Worm (Caenorhabditis elegans) whole organism, L4/young adult: Measurements from ENCODE around the gene ZK1127.12.

Source experiments
- W03F9.2 ChIP-seq: fragments of 150-350 bp; optimal IDR thresholded peaks from 2 replicates; lab custom pipeline; 2014; ENCODE audit warnings: missing biosample characterization, missing genetic modification characterization
- dao-5 ChIP-seq: sonication (generic microtip); optimal IDR thresholded peaks from 2 replicates; lab custom pipeline; 2016; ENCODE audit warnings: missing genotype, missing genetic modification characterization, moderate library complexity, missing compliant biosample characterization
- him-1 ChIP-seq: sonication (generic microtip); optimal IDR thresholded peaks from 2 replicates; lab custom pipeline; 2016; ENCODE audit warnings: missing genotype, missing genetic modification reagents, missing genetic modification characterization, missing compliant biosample characterization

Gene ZK1127.12

DNA sequence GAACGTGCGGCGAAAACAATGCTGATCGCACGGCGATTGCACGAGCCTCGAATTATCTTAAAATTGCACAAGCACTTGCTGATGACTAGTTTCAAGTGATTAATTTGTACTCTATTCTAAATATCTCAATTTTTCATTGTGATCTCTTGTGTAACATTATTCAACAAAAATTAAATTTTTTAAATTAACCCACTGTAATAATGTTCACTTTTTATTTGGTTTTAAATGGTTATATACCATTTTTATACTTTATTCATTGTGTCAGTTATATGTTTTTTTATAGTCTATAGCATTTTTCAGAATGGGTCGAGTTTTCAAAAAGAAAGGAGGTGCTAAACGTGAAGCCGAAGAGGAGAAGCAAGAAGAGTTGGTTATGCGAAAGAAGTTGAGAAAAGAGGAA, 1.8 kb downstream of the ZK1127.12 start, which contains the start of gene ZK1127.4:
Gene ZK1127.4 (plus strand): TSS at position 301 of the 400 bp plus-strand sequence.
- TF ChIP-seq him-1 (tag; lab: Kevin White, UChicago), result no peak
- no peak for TF ChIP-seq W03F9.2
- no peak for TF ChIP-seq dao-5

ce11 chrII:7054987-7055386, 3.1 kb downstream of the ZK1127.12 start, which contains the start of gene ZK1127.3:
Gene ZK1127.3 (plus strand): TSS chrII:7055287.
- no peak for TF ChIP-seq dao-5
- TF ChIP-seq him-1 (tag; lab: Kevin White, UChicago), result no peak
- no peak for TF ChIP-seq W03F9.2

- TF ChIP-seq W03F9.2 (no peak), dao-5 (no peak), him-1 (tag; lab: Kevin White, UChicago) (no peak)
These were observed 4.5 kb downstream of the ZK1127.12 start for ce11 chrII:7056328-7056727.

- TF ChIP-seq W03F9.2, result no peak
- no peak for TF ChIP-seq dao-5
- no peak for TF ChIP-seq him-1 (tag; lab: Kevin White, UChicago)
These were observed 6.0 kb downstream of the ZK1127.12 start, which contains the start of gene cth-2 for ce11 chrII:7057860-7058259. Gene cth-2 (minus strand): TSS chrII:7057960.

DNA sequence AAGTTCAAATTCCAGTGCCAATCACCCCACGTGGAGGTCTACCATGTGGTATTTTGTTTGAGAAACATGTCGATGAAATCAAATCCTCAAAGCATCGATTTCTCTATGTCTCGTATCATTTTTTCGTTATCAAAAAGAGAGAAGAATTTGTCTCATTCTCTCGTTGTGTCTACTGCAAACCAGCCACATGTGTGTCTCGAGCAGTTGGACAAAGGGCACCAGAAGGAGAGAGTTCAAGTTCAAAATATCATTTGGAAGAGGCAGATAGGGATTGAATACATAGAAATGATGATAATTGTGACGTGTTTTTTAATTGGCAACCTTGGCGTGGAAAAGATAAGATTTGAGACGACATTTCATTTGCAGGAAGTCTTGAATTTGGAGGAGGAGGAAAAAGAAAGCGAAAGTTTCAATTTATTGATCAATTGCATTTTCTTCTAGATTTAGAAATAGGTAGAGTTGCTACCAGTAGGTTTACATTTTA, 7.4 kb downstream of the ZK1127.12 start:
- no peak for TF ChIP-seq him-1 (tag; lab: Kevin White, UChicago)
- peak; percentile 21 for TF ChIP-seq W03F9.2

- no peak for TF ChIP-seq W03F9.2
These were observed 8.3 kb downstream of the ZK1127.12 start for ce11 chrII:7060202-7060601.

ce11 chrII:7060791-7061190, 8.9 kb downstream of the ZK1127.12 start:
- TF ChIP-seq dao-5 (no peak), him-1 (tag; lab: Kevin White, UChicago) (no peak), W03F9.2 (no peak)

DNA sequence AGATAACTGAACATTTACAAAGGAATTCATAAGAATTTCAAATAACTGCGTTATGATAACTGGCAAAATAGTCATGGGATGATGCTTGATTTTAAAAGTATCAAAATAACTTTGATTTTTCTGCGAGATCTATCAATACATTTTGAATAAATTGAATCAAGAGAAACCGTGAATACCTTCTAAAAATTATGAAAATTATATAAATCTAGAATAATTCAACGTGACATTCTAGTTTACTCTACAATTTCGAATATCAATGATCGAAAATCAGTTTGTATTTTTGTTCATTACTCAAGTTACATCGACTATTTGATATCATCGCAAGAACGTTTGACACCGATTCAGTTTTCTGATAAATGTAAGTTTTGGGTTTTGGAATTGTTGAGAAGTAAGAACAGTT, 9.9 kb downstream of the ZK1127.12 start, which contains the start of gene acs-6:
Gene acs-6 (plus strand): TSS at position 301 of the 400 bp plus-strand sequence.
- TF ChIP-seq him-1 (tag; lab: Kevin White, UChicago) (no peak), W03F9.2 (no peak), dao-5 (no peak)

ce11 chrII:7065391-7065790, 13.5 kb downstream of the ZK1127.12 start, which contains the start of gene nos-2:
Gene nos-2 (plus strand): TSS chrII:7065618.
- TF ChIP-seq W03F9.2 (no peak), dao-5 (no peak), him-1 (tag; lab: Kevin White, UChicago) (no peak)

DNA sequence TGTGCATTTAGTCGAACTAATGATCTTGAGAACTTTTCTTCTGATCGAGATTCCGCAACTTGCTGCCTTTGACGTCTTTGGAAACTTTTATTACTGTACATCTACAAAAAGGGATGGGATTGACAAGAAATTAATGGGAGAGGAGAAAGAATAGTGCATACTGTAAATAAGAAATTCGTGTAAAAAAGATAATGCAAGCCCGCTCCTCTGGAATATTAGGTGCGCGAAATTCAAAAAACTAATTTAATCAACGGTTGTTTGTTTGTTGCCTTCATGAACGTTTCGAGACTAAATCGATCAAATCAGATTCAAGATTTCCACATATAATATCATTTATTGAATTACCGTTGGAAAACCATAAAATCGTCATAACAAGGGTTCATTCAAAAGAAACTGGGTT, 18.0 kb downstream of the ZK1127.12 start, which contains the start of gene him-14:
Gene him-14 (minus strand): TSS at position 101 of the 400 bp plus-strand sequence.
- TF ChIP-seq him-1 (tag; lab: Kevin White, UChicago) (no peak), W03F9.2 (no peak), dao-5 (no peak)

DNA sequence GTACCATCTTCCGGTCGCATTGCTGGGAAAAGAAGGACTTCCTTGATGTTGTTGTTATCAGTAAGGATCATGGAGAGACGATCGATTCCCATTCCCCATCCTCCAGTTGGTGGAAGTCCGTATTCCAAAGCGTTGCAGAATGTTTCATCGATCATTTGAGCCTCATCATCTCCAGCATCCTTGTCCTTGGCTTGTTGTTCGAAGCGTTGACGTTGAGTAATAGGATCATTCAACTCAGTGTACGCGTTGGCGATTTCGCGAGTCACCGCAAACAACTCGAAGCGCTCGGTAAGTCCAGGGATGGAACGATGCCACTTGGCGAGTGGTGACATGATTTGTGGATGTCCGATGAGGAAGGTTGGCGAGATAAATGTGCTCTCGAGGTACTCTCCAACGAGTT, 18.6 kb downstream of the ZK1127.12 start:
- TF ChIP-seq dao-5 (no peak), him-1 (tag; lab: Kevin White, UChicago) (no peak), W03F9.2 (no peak)

DNA sequence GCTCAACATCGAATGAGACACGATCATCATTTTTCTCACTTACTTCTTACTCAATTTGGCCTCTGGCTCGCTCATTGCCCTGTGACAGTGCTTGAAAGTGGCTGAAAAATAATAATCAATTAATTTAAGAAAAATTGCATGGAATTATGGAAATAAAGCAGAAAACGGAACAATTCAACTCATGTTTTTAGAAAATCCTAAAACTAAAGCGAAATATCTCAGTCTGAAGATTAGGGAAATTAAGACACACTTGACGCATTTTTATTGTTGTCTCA, 20.4 kb downstream of the ZK1127.12 start, which contains the start of gene kars-1:
Gene kars-1 (minus strand): TSS at position 101 of the 275 bp plus-strand sequence.
- TF ChIP-seq W03F9.2 (no peak), him-1 (tag; lab: Kevin White, UChicago) (no peak), dao-5 (no peak)

DNA sequence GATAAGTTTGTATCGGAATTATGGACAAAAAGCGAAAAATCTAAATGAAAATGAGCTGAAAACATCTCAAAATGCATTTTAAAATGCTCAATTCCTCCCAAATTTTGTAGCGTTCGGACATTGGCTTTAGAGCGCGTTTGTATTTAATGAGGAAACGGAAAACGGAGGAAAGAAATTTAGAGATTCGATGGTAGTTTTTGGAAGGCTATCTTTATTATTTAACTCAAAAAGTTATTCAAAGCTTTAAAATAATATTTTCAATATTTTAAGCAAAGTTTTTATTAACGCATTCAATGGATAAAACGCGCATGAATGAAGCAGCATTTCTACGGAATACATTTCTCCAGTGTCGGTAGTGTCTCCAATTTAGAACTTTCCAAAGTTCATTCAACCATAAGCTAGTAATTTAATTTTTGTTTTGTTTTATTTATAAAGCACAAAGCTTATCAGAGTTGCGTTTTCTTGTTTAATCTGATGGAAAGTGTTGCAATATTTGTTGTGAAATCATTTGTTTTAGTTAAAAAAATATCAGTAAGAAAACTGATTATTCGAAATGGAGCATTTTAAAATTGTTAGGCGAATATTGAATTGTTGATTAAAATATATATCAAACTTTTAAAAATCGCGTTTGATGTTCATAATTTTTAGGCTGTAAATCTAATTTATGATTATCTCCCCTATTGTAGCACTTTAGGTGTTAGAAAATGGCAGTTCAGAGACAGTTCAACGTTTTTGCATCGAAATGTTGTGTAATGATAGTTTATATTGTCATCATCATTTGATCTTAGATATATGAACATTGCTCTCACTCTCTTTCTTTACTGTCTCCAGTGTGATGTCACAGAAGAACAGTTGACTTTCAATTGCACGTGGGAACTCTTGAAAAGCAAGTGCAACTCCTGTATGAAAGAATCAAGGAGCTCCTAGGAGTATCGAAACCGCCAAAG, 21.0 kb downstream of the ZK1127.12 start:
- TF ChIP-seq W03F9.2 (peak; percentile 58), dao-5 (no peak), him-1 (tag; lab: Kevin White, UChicago) (peak; percentile 11)

ce11 chrII:7073537-7073913, 21.6 kb downstream of the ZK1127.12 start, which contains the start of gene kat-1:
Gene kat-1 (plus strand): TSS chrII:7073814.
- TF ChIP-seq dao-5 (no peak), him-1 (tag; lab: Kevin White, UChicago) (no peak), W03F9.2 (no peak)

- TF ChIP-seq W03F9.2, result no peak
- no peak for TF ChIP-seq dao-5
- TF ChIP-seq him-1 (tag; lab: Kevin White, UChicago), result no peak
These were observed 23.8 kb downstream of the ZK1127.12 start, which contains the start of gene T02G5.7 for ce11 chrII:7075564-7076228. Gene T02G5.7 (plus strand): TSS chrII:7075614.
